Fruit fly (Drosophila melanogaster) whole organism, pupa: ENCODE measurements around the gene pps.

ENCODE experiments used
- CG14655 ChIP-seq: fragments of 200-800 bp; sonication (Bioruptor generic); optimal IDR thresholded peaks from 3 replicates; lab custom pipeline; 2017; ENCODE audit warnings: mild to moderate bottlenecking, missing biosample characterization, missing genetic modification reagents, missing genetic modification characterization
- CG34367 ChIP-seq: fragments of 200-800 bp; sonication (Bioruptor generic); optimal IDR thresholded peaks from 2 replicates; lab custom pipeline; 2018; ENCODE audit warnings: missing biosample characterization, mild to moderate bottlenecking, missing genetic modification characterization
- CG8159 ChIP-seq: fragments of 200-800 bp; sonication (Bioruptor generic); optimal IDR thresholded peaks from 3 replicates; lab custom pipeline; 2018; ENCODE audit warnings: missing biosample characterization, mild to moderate bottlenecking, missing genetic modification characterization, moderate library complexity
- CG8301 ChIP-seq: fragments of 200-800 bp; sonication (Bioruptor generic); optimal IDR thresholded peaks from 2 replicates; lab custom pipeline; 2018; ENCODE audit warnings: missing biosample characterization, mild to moderate bottlenecking, missing genetic modification characterization
- Ets98B ChIP-seq: fragments of 200-800 bp; sonication (Bioruptor generic); IDR thresholded peaks from 2 replicates; pipeline ENCODE4 v1.3.6; 2022; ENCODE audit warnings: missing biosample characterization, missing genetic modification characterization
- Pif1B ChIP-seq: fragments of 200-800 bp; sonication (Bioruptor generic); optimal IDR thresholded peaks from 3 replicates; lab custom pipeline; 2016; ENCODE audit warnings: missing biosample characterization, missing genetic modification characterization

- TF ChIP-seq Ets98B (GFP tag; lab: Robert Waterston, UW): peak; percentile 20; the same call in 1 of the 2 replicates
- no peak for TF ChIP-seq CG8301
- no peak for TF ChIP-seq CG34367 (tag; lab: Kevin White, UChicago)
- TF ChIP-seq Pif1B (GFP tag; lab: Kevin White, UChicago): no peak
- TF ChIP-seq CG14655 (GFP tag; lab: Kevin White, UChicago): no peak
- no peak for TF ChIP-seq CG8159 (tag; lab: Kevin White, UChicago)
Measured at dm6 chr3R:12441008-12441606, 27.5 kb downstream of the pps start.
